Worm (Caenorhabditis elegans): Measurements from ENCODE around the gene gpb-1.

The gpb-1 gene

DNA sequence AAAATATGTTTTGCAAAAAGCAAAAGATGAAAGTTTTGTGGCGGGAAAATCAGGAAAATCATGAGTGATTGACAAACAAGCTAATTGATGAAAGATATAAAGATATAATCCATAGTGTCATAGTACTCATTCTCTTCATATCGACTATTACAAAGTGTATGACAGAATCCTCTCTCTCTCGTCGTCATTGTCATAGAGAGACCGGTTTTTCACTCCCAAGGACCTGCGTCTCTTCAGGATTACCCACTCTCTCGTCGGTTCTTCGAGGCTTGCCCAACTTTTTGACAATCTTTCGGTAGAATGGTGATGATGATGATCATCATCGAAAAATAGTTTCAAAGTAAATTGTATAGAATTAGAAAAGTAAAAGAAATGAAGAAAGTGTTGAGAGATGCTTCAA, 11.1 kb downstream of the gpb-1 start (continued):
- TF ChIP-seq mab-9 (GFP tag; IDR thresholded peaks at IDR 0.05) (no peak), pax-3 (tag; optimal IDR thresholded peaks at IDR 0.05) (no peak), xbp-1 (tag; optimal IDR thresholded peaks at IDR 0.05) (peak; percentile 20), snpc-4 (tag; optimal IDR thresholded peaks at IDR 0.05) (no peak), grh-1 (GFP tag; IDR thresholded peaks at IDR 0.05) (peak; percentile 96), egl-13 (tag; optimal IDR thresholded peaks at IDR 0.05) (no peak), dpl-1 (GFP tag; optimal IDR thresholded peaks at IDR 0.05) (peak in 1 of 3 experiments; percentile 30), lin-39 (tag; optimal IDR thresholded peaks at IDR 0.05) (no peak), mdl-1 (tag; optimal IDR thresholded peaks at IDR 0.05) (peak in 1 of 2 experiments; percentile 18), snu-23 (GFP tag; optimal IDR thresholded peaks at IDR 0.05) (peak; percentile 79)

DNA sequence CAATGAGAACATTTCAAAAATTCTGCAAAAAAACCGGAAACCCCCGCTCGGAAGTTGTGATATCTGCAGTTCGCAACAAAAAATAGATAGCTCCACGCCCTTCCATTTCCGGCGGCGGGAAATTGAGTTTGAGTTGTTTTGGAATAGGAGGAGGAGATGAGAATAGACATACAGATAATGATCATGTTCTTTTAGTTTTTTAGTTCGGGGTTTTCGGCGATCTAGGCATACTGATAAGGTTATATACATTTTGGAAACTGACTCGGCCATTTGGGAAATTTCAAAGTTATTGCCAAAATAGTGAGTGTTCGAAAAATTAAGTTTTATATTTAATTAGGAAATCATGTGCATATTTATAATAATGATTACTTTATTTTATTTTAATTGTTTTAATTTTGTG, 14.6 kb downstream of the gpb-1 start:
- TF ChIP-seq mef-2 (tag; optimal IDR thresholded peaks at IDR 0.05), result no peak
- peak; percentile 44 for TF ChIP-seq lin-14 (GFP tag; optimal IDR thresholded peaks at IDR 0.05)
- peak; percentile 29 for TF ChIP-seq nhr-85 (tag)

DNA sequence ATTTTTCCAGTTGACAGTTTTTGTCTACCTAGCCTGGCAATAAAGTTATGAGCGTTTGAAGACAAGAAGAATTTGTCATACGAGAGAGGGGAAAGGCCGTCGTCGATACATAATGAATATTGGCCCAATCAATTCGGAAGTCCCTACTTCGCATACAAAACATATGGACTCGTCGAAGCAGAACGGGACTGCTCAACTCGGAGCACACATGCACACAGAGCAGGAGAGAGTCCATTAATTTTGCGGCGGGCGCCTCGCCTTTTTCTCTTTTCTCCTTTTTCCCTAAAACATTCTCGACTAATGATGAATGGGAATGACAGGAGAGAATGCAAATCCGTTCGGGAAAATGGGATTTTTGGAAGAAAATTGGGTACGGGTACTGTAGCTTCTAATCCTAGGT, 15.9 kb downstream of the gpb-1 start, which contains the start of gene F13D12.8:
Gene F13D12.8, minus strand, starts transcription at position 82 of the 400 bp plus-strand sequence.
- TF ChIP-seq dsc-1 (tag; optimal IDR thresholded peaks at IDR 0.05) (peak; percentile 62), snpc-4 (tag; optimal IDR thresholded peaks at IDR 0.05) (peak; percentile 36), lin-14 (GFP tag; optimal IDR thresholded peaks at IDR 0.05) (peak; percentile 73), unc-130 (tag; optimal IDR thresholded peaks at IDR 0.05) (no peak)

DNA sequence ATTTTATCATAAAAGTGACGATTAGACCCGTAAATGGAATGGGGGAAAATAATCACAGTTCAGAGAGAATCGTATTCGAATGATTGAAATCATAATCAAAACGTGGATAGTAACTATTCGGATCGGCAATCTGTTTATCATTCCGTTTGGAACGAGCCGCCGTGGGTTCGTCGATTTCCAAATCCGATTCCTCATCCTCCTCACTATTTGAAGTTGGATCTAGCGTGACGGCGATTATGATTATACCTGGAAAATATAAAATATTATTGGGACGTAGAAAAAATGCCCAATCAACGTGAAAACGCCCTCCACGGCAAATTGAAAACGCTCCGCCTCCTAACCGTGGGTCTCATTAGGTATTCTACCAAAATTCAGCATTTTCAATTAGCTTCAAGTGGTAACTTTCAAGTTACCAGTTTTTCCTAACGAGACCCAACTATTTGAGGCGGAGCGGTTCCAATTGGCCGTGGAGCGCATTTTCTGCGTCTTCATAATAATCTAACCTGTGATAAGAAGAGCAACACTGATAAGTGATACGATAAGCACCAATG, 17.2 kb downstream of the gpb-1 start:
- no peak for TF ChIP-seq swsn-7 (tag; optimal IDR thresholded peaks at IDR 0.05)
- no peak for TF ChIP-seq lin-15B (tag; optimal IDR thresholded peaks at IDR 0.05)
- no peak for TF ChIP-seq vab-15 (tag; optimal IDR thresholded peaks at IDR 0.05)
- TF ChIP-seq hlh-4 (tag; optimal IDR thresholded peaks at IDR 0.05), result no peak
- TF ChIP-seq ama-1 (optimal IDR thresholded peaks at IDR 0.05), result peak; percentile 62
- no peak for TF ChIP-seq nhr-28 (tag; optimal IDR thresholded peaks at IDR 0.05)
- peak; percentile 50 for TF ChIP-seq nhr-20 (tag; optimal IDR thresholded peaks at IDR 0.05)
- peak; percentile 58 for TF ChIP-seq nhr-71 (tag; optimal IDR thresholded peaks at IDR 0.05)
- TF ChIP-seq nhr-90 (tag; optimal IDR thresholded peaks at IDR 0.05; ENCODE audit: poor library complexity), result peak; percentile 65
- peak; percentile 47 for TF ChIP-seq nhr-85 (tag)
- peak; percentile 56 for TF ChIP-seq elt-2 (tag; optimal IDR thresholded peaks at IDR 0.05)
- no peak for TF ChIP-seq ets-5 (GFP tag; IDR thresholded peaks at IDR 0.05)
- TF ChIP-seq fkh-8 (tag; optimal IDR thresholded peaks at IDR 0.05), result no peak
- peak; percentile 19 for TF ChIP-seq rnt-1 (tag; optimal IDR thresholded peaks at IDR 0.05)
- no peak for TF ChIP-seq efl-1 (optimal IDR thresholded peaks at IDR 0.05)
- TF ChIP-seq efl-1 (GFP tag; optimal IDR thresholded peaks at IDR 0.05 in 1 of 2), result peak in 1 of 2 experiments; percentile 88
- no peak; the same call in 1 of the 2 replicates for TF ChIP-seq nhr-19 (GFP tag; conservative IDR thresholded peaks at IDR 0.05)
- TF ChIP-seq ztf-4 (tag; optimal IDR thresholded peaks at IDR 0.05), result peak; percentile 4
- TF ChIP-seq nhr-76 (tag; optimal IDR thresholded peaks at IDR 0.05), result no peak
- TF ChIP-seq fkh-10 (GFP tag; optimal IDR thresholded peaks at IDR 0.05), result no peak
- TF ChIP-seq aly-2 (tag; optimal IDR thresholded peaks at IDR 0.05), result peak; percentile 65
- TF ChIP-seq snu-23 (GFP tag; optimal IDR thresholded peaks at IDR 0.05), result peak; percentile 63
- TF ChIP-seq ztf-11 (tag; optimal IDR thresholded peaks at IDR 0.05), result no peak
- TF ChIP-seq nhr-47 (tag; optimal IDR thresholded peaks at IDR 0.05), result peak; percentile 26

Measured in whole organism, L1 larva.